Worm (Caenorhabditis elegans): Measurements from ENCODE around the gene pph-1.

DNA sequence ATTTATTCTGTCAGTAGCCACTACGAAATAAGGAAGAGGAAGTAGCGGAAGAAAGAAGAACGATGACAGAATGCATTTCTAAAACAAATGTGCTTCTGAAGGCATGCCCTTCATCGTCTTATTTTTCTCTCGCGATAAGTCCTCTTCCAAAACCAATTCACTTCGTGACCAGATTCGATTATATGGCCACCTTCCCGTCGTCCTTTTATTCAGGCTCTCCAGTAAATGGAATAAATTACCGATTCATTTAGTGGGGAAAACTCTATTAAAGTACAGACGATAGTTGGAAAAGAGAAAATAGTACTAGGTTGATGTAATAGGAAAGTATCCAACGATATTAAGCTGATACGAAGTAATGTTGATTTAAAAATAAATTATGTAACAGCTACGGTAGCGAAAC lies 19.0 kb downstream of the pph-1 start:
- no peak for TF ChIP-seq dao-5 (tag; optimal IDR thresholded peaks at IDR 0.05)
- no peak for TF ChIP-seq him-1 (tag; optimal IDR thresholded peaks at IDR 0.05)
- no peak for TF ChIP-seq W03F9.2 (tag; optimal IDR thresholded peaks at IDR 0.05)
